Worm (Caenorhabditis elegans) whole organism, dauer: ENCODE data around the gene csp-2.
"Not testable (repeated sequence)": the region's sequence is repeated elsewhere in the genome, so short reads cannot be mapped to it uniquely, and the experiment has no call there.

Source experiments
- unc-62 ChIP-seq: sonication (generic microtip); optimal IDR thresholded peaks from 2 replicates; lab custom pipeline; 2017; ENCODE audit warnings: missing biosample characterization, missing genetic modification reagents, missing genetic modification characterization

The csp-2 gene

ce11 chrIV:6347213-6347612 is 39.7 kb downstream of the csp-2 start, which contains the start of gene Y73B6BL.289:
Y73B6BL.289 (plus strand) TSS chrIV:6347513.
- not testable (repeated sequence) for TF ChIP-seq unc-62 (GFP tag; lab: Kevin White, UChicago)

ce11 chrIV:6361668-6362067 is 54.1 kb downstream of the csp-2 start, which contains the start of gene Y73B6BL.47:
Y73B6BL.47 (plus strand) TSS chrIV:6361968.
- no peak for TF ChIP-seq unc-62 (GFP tag; lab: Kevin White, UChicago)

ce11 chrIV:6363604-6364003 is 56.1 kb downstream of the csp-2 start:
- TF ChIP-seq unc-62 (GFP tag; lab: Kevin White, UChicago): no peak

- TF ChIP-seq unc-62 (GFP tag; lab: Kevin White, UChicago): no peak
Observed at ce11 chrIV:6365045-6365444, 57.5 kb downstream of the csp-2 start, which contains the start of gene Y73B6BL.270. Y73B6BL.270 (plus strand) TSS chrIV:6365345.
